Fruit fly (Drosophila melanogaster) whole organism, embryonic: Measurements from ENCODE around the gene CG15332.

Experiments
- BEAF-32 ChIP-seq: fragments of 200-800 bp; sonication (Bioruptor generic); optimal IDR thresholded peaks from 3 replicates; lab custom pipeline; 2017; ENCODE audit warnings: missing biosample characterization, missing genetic modification characterization, mild to moderate bottlenecking, moderate library complexity, missing genetic modification reagents
- CG12104 ChIP-seq: fragments of 200-800 bp; sonication (Bioruptor generic); optimal IDR thresholded peaks from 3 replicates; lab custom pipeline; 2016; ENCODE audit warnings: missing biosample characterization, missing genetic modification characterization
- CG1233 ChIP-seq: fragments of 200-800 bp; sonication (Bioruptor generic); optimal IDR thresholded peaks from 4 replicates; lab custom pipeline; 2018; ENCODE audit warnings: missing biosample characterization, mild to moderate bottlenecking, missing genetic modification characterization
- CG13287 ChIP-seq: fragments of 200-800 bp; sonication (Bioruptor generic); IDR thresholded peaks from 2 replicates; pipeline ENCODE4 v1.3.6; 2022; ENCODE audit warnings: missing biosample characterization, missing genetic modification characterization; ENCODE audit not compliant: partially characterized antibody
- CG14441 ChIP-seq: fragments of 200-800 bp; sonication (Bioruptor generic); IDR thresholded peaks from 2 replicates; pipeline ENCODE4 v1.3.6; 2022; ENCODE audit warnings: missing biosample characterization, missing genetic modification characterization
- CG16813 ChIP-seq: fragments of 200-800 bp; sonication (Bioruptor generic); IDR thresholded peaks from 3 replicates; pipeline ENCODE4 v1.3.6; 2022; ENCODE audit warnings: missing biosample characterization, missing genetic modification characterization; ENCODE audit not compliant: partially characterized antibody
- CG17912 ChIP-seq: fragments of 200-800 bp; sonication (Bioruptor generic); optimal IDR thresholded peaks from 2 replicates; lab custom pipeline; 2018; ENCODE audit warnings: missing biosample characterization, mild to moderate bottlenecking, missing genetic modification characterization
- CG1832 ChIP-seq: fragments of 200-800 bp; sonication (Bioruptor generic); optimal IDR thresholded peaks from 2 replicates; lab custom pipeline; 2017; ENCODE audit warnings: missing biosample characterization, mild to moderate bottlenecking, missing genetic modification characterization, inconsistent platforms
- CG2202 ChIP-seq: fragments of 200-800 bp; sonication (Bioruptor generic); optimal IDR thresholded peaks from 2 replicates; lab custom pipeline; 2018; ENCODE audit warnings: missing biosample characterization, mild to moderate bottlenecking, missing genetic modification characterization
- CG3065 ChIP-seq: fragments of 200-800 bp; sonication (Bioruptor generic); optimal IDR thresholded peaks from 2 replicates; lab custom pipeline; 2016; ENCODE audit warnings: missing biosample characterization, missing genetic modification characterization
- CG34224 ChIP-seq: fragments of 200-800 bp; sonication (Bioruptor generic); IDR thresholded peaks from 3 replicates; pipeline ENCODE4 v1.3.6; 2022; ENCODE audit warnings: missing biosample characterization, missing genetic modification characterization; ENCODE audit not compliant: partially characterized antibody
- CG34422 ChIP-seq: fragments of 200-800 bp; sonication (Bioruptor generic); IDR thresholded peaks from 3 replicates; pipeline ENCODE4 v1.3.6; 2022; ENCODE audit warnings: missing biosample characterization, missing genetic modification characterization
- CG4360 ChIP-seq: fragments of 200-800 bp; sonication (Bioruptor generic); IDR thresholded peaks from 2 replicates; pipeline ENCODE4 v1.3.6; 2022; ENCODE audit warnings: missing biosample characterization, missing genetic modification characterization
- CG4820 ChIP-seq: fragments of 200-800 bp; sonication (Bioruptor generic); optimal IDR thresholded peaks from 3 replicates; lab custom pipeline; 2016; ENCODE audit warnings: missing biosample characterization, missing genetic modification characterization
- CG6272 ChIP-seq: fragments of 200-800 bp; sonication (Bioruptor generic); IDR thresholded peaks from 2 replicates; pipeline ENCODE4 v1.3.6; 2022; ENCODE audit warnings: missing biosample characterization, missing genetic modification characterization
- CG6854 ChIP-seq: fragments of 200-800 bp; sonication (Bioruptor generic); optimal IDR thresholded peaks from 3 replicates; lab custom pipeline; 2017; ENCODE audit warnings: missing biosample characterization, mild to moderate bottlenecking, missing genetic modification characterization
- Deaf1 ChIP-seq: fragments of 200-800 bp; optimal IDR thresholded peaks from 3 replicates; lab custom pipeline; 2019; ENCODE audit warnings: missing biosample characterization, mild to moderate bottlenecking, missing genetic modification characterization, moderate library complexity
- Dfd ChIP-seq, 2 experiments: fragments of >200 bp; optimal IDR thresholded peaks; 2 replicates each; lab custom pipeline; 2017; ENCODE audit warnings: missing biosample characterization in 2 of 2, missing genetic modification characterization in 2 of 2
- Ets65A ChIP-seq: fragments of 200-800 bp; sonication (Bioruptor generic); peaks from one replicate; lab custom pipeline; 2016; ENCODE audit warnings: missing biosample characterization, missing genetic modification characterization
- HLH3B ChIP-seq: fragments of 200-800 bp; sonication (Bioruptor generic); IDR thresholded peaks from 2 replicates; pipeline ENCODE4 v1.3.6; 2022; ENCODE audit warnings: missing biosample characterization, missing genetic modification characterization
- Hr78 ChIP-seq, 2 experiments: fragments of 200-800 bp in 1 of 2; fragments of >200 bp in 1 of 2; sonication (Bioruptor generic) in 1 of 2; optimal IDR thresholded peaks; 2 replicates each; lab custom pipeline; 2017 to 2019; ENCODE audit warnings: missing biosample characterization in 2 of 2, missing genetic modification characterization in 2 of 2, mild to moderate bottlenecking in 1 of 2, moderate library complexity in 1 of 2
- MTF-1 ChIP-seq: fragments of 200-800 bp; sonication (Bioruptor generic); optimal IDR thresholded peaks from 2 replicates; lab custom pipeline; 2018; ENCODE audit warnings: missing biosample characterization, mild to moderate bottlenecking, missing genetic modification characterization, borderline replicate concordance
- Med ChIP-seq: fragments of 200-800 bp; sonication (Bioruptor generic); peaks from one replicate; lab custom pipeline; 2016; ENCODE audit warnings: missing biosample characterization, missing genetic modification characterization, mild to moderate bottlenecking, inconsistent platforms, moderate library complexity
- Nf-YC ChIP-seq: fragments of 200-800 bp; optimal IDR thresholded peaks from 3 replicates; lab custom pipeline; 2019; ENCODE audit warnings: missing biosample characterization, mild to moderate bottlenecking, missing genetic modification characterization, moderate library complexity
- Optix ChIP-seq: fragments of 200-800 bp; sonication (Bioruptor generic); IDR thresholded peaks from 3 replicates; pipeline ENCODE4 v1.3.6; 2022; ENCODE audit warnings: missing biosample characterization, missing genetic modification characterization
- Stat92E ChIP-seq, 3 experiments: fragments of >200 bp in 2 of 3; fragments of 200-800 bp in 1 of 3; sonication (Bioruptor generic) in 1 of 3; optimal IDR thresholded peaks; 2 replicates each; lab custom pipeline; 2017 to 2019; ENCODE audit warnings: missing biosample characterization in 3 of 3, missing genetic modification characterization in 3 of 3, mild to moderate bottlenecking in 1 of 3, moderate library complexity in 1 of 3
- TFAM ChIP-seq: fragments of 200-800 bp; sonication (Bioruptor generic); optimal IDR thresholded peaks from 2 replicates; lab custom pipeline; 2017; ENCODE audit warnings: missing biosample characterization, missing genetic modification characterization, inconsistent platforms
- Xrp1 ChIP-seq: fragments of 200-800 bp; sonication (Bioruptor generic); IDR thresholded peaks from 2 replicates; pipeline ENCODE4 v1.3.6; 2022; ENCODE audit warnings: missing biosample characterization, missing genetic modification characterization
- ab ChIP-seq: fragments of 200-800 bp; sonication (Bioruptor generic); optimal IDR thresholded peaks from 2 replicates; lab custom pipeline; 2016; ENCODE audit warnings: missing biosample characterization, missing genetic modification characterization
- bsh ChIP-seq, 2 experiments: fragments of 200-800 bp; sonication (Bioruptor generic); optimal IDR thresholded peaks; 2 replicates each; lab custom pipeline; 2017 to 2018; ENCODE audit warnings: mild to moderate bottlenecking in 2 of 2, missing biosample characterization in 2 of 2, missing genetic modification characterization in 2 of 2, moderate library complexity in 1 of 2
- cg ChIP-seq: fragments of 200-800 bp; sonication (Bioruptor generic); optimal IDR thresholded peaks from 3 replicates; lab custom pipeline; 2019; ENCODE audit warnings: missing biosample characterization, mild to moderate bottlenecking, missing genetic modification characterization, moderate library complexity
- chinmo ChIP-seq: fragments of 200-800 bp; sonication (Bioruptor generic); IDR thresholded peaks from 4 replicates; pipeline ENCODE4 v1.3.6; 2022; ENCODE audit warnings: missing biosample characterization, missing genetic modification characterization; ENCODE audit not compliant: partially characterized antibody
- crol ChIP-seq: fragments of 200-800 bp; sonication (Bioruptor generic); IDR thresholded peaks from 2 replicates; pipeline ENCODE4 v1.3.6; 2022; ENCODE audit warnings: missing biosample characterization, missing genetic modification characterization
- ftz-f1 ChIP-seq: fragments of 200-800 bp; sonication (Bioruptor generic); optimal IDR thresholded peaks from 2 replicates; lab custom pipeline; 2016; ENCODE audit warnings: missing biosample characterization, missing genetic modification characterization
- gcm ChIP-seq: fragments of 200-800 bp; sonication (Bioruptor generic); optimal IDR thresholded peaks from 2 replicates; lab custom pipeline; 2019; ENCODE audit warnings: missing biosample characterization, mild to moderate bottlenecking, missing genetic modification characterization, moderate library complexity
- gsb-n ChIP-seq: fragments of 200-800 bp; sonication (Bioruptor generic); optimal IDR thresholded peaks from 3 replicates; lab custom pipeline; 2018; ENCODE audit warnings: missing biosample characterization, mild to moderate bottlenecking, missing genetic modification characterization
- knrl ChIP-seq: fragments of 200-800 bp; sonication (Bioruptor generic); IDR thresholded peaks from 3 replicates; pipeline ENCODE4 v1.3.6; 2022; ENCODE audit warnings: missing biosample characterization, missing genetic modification characterization; ENCODE audit not compliant: partially characterized antibody
- nerfin-1 ChIP-seq: fragments of 200-800 bp; sonication (Bioruptor generic); optimal IDR thresholded peaks from 3 replicates; lab custom pipeline; 2019; ENCODE audit warnings: missing biosample characterization, mild to moderate bottlenecking, missing genetic modification characterization, moderate library complexity
- onecut ChIP-seq: fragments of 200-800 bp; sonication (Bioruptor generic); IDR thresholded peaks from 2 replicates; pipeline ENCODE4 v1.3.6; 2022; ENCODE audit warnings: missing biosample characterization, missing genetic modification characterization
- pros ChIP-seq: fragments of 200-800 bp; sonication (Bioruptor generic); optimal IDR thresholded peaks from 3 replicates; lab custom pipeline; 2019; ENCODE audit warnings: missing biosample characterization, mild to moderate bottlenecking, missing genetic modification characterization, moderate library complexity
- rib ChIP-seq: fragments of 200-800 bp; sonication (Bioruptor generic); IDR thresholded peaks from 2 replicates; pipeline ENCODE4 v1.3.6; 2022; ENCODE audit warnings: missing biosample characterization, missing genetic modification characterization
- seq ChIP-seq: fragments of 200-800 bp; sonication (Bioruptor generic); IDR thresholded peaks from 2 replicates; pipeline ENCODE4 v1.3.6; 2022; ENCODE audit warnings: missing biosample characterization, missing genetic modification characterization
- sna ChIP-seq: fragments of 200-800 bp; sonication (Bioruptor generic); IDR thresholded peaks from 2 replicates; pipeline ENCODE4 v1.3.6; 2022; ENCODE audit warnings: missing biosample characterization, missing genetic modification characterization; ENCODE audit not compliant: partially characterized antibody
- trh ChIP-seq: fragments of 200-800 bp; sonication (Bioruptor generic); optimal IDR thresholded peaks from 2 replicates; lab custom pipeline; 2016; ENCODE audit warnings: missing biosample characterization, missing genetic modification characterization
- vnd ChIP-seq: fragments of 200-800 bp; sonication (Bioruptor generic); IDR thresholded peaks from 3 replicates; pipeline ENCODE4 v1.3.6; 2022; ENCODE audit warnings: missing biosample characterization, missing genetic modification characterization; ENCODE audit not compliant: partially characterized antibody

Gene CG15332

dm6 chrX:7931028-7931549 lies 24.7 kb downstream of the CG15332 start, which contains the start of gene mahe (continued):
- TF ChIP-seq vnd (GFP tag; lab: Robert Waterston, UW) = peak; percentile 69; the same call in 2 of the 3 replicates
- TF ChIP-seq rib (GFP tag; lab: Robert Waterston, UW) = no peak
- no peak for TF ChIP-seq CG17912 (GFP tag; lab: Kevin White, UChicago)
- TF ChIP-seq CG4820 (GFP tag; lab: Kevin White, UChicago) = no peak
- TF ChIP-seq HLH3B (GFP tag; lab: Robert Waterston, UW) = 0 out of 2 replicates have a peak, but pooled peaks have one; percentile 7
- TF ChIP-seq Ets65A (GFP tag; lab: Kevin White, UChicago) = no peak
- no peak for TF ChIP-seq Optix (GFP tag; lab: Robert Waterston, UW)
- peak; percentile 69 for TF ChIP-seq sna
- TF ChIP-seq CG34422 (GFP tag; lab: Robert Waterston, UW) = no peak
- TF ChIP-seq CG6854 = no peak

- TF ChIP-seq cg (GFP tag; lab: Kevin White, UChicago) (peak; percentile 83), knrl (GFP tag; lab: Robert Waterston, UW) (no peak), BEAF-32 (GFP tag; lab: Kevin White, UChicago) (no peak), CG1832 (GFP tag; lab: Kevin White, UChicago) (peak; percentile 6), pros (GFP tag; lab: Kevin White, UChicago) (peak; percentile 72), Deaf1 (peak; percentile 27), Dfd (GFP tag; optimal IDR thresholded peaks at IDR 0.05; lab: Kevin White, UChicago) (no peak), CG14441 (GFP tag; lab: Robert Waterston, UW) (no peak), nerfin-1 (tag; lab: Kevin White, UChicago) (peak; percentile 1), Stat92E (GFP tag; optimal IDR thresholded peaks at IDR 0.05; lab: Kevin White, UChicago) (peak in 1 of 3 experiments; percentile 13), Nf-YC (tag; lab: Kevin White, UChicago) (no peak), MTF-1 (peak; percentile 87), CG6272 (GFP tag; lab: Robert Waterston, UW) (no peak), CG2202 (tag; lab: Kevin White, UChicago) (no peak), crol (GFP tag; lab: Robert Waterston, UW) (peak; percentile 94), ftz-f1 (GFP tag; lab: Kevin White, UChicago) (no peak), Med (GFP tag; lab: Kevin White, UChicago) (peak; percentile 65), Hr78 (GFP tag; optimal IDR thresholded peaks at IDR 0.05; lab: Kevin White, UChicago) (peak in 1 of 2 experiments; percentile 30), CG34224 (GFP tag; lab: Robert Waterston, UW) (0 out of 3 replicates have a peak, but pooled peaks have one; percentile 15), bsh (GFP tag; optimal IDR thresholded peaks at IDR 0.05; lab: Kevin White, UChicago) (peak in 1 of 2 experiments; percentile 9), CG4360 (GFP tag; lab: Robert Waterston, UW) (no peak), gcm (GFP tag; lab: Kevin White, UChicago) (no peak), Xrp1 (GFP tag; lab: Robert Waterston, UW) (no peak), TFAM (no peak), trh (GFP tag; lab: Kevin White, UChicago) (no peak), CG1233 (GFP tag; lab: Kevin White, UChicago) (no peak), chinmo (0 out of 4 replicates have a peak, but pooled peaks have one; percentile 46), onecut (GFP tag; lab: Robert Waterston, UW) (peak; percentile 98), CG12104 (GFP tag; lab: Kevin White, UChicago) (no peak), seq (GFP tag; lab: Robert Waterston, UW) (peak; percentile 25; the same call in 1 of the 2 replicates), CG13287 (GFP tag; lab: Robert Waterston, UW) (peak; percentile 11), ab (GFP tag; lab: Kevin White, UChicago) (no peak), CG16813 (GFP tag; lab: Robert Waterston, UW) (no peak), gsb-n (tag; lab: Kevin White, UChicago) (no peak), CG3065 (GFP tag; lab: Kevin White, UChicago) (no peak)
Measured at dm6 chrX:7930236-7931027, 25.4 kb downstream of the CG15332 start.
